Fruit fly (Drosophila melanogaster) whole organism, embryonic: ENCODE measurements around the gene SmydA-2.

Source experiments
- Atf3 ChIP-seq: fragments of 200-800 bp; sonication (Bioruptor generic); optimal IDR thresholded peaks from 3 replicates; lab custom pipeline; 2016; ENCODE audit warnings: missing biosample characterization, missing genetic modification characterization
- Bdp1 ChIP-seq: fragments of 200-800 bp; sonication (Bioruptor generic); optimal IDR thresholded peaks from 3 replicates; lab custom pipeline; 2016; ENCODE audit warnings: missing biosample characterization, missing genetic modification characterization
- Bgb ChIP-seq: fragments of 200-800 bp; sonication (Bioruptor generic); IDR thresholded peaks from 2 replicates; pipeline ENCODE4 v1.3.6; 2022; ENCODE audit warnings: missing biosample characterization, missing genetic modification characterization; ENCODE audit not compliant: partially characterized antibody
- C15 ChIP-seq: fragments of 200-800 bp; sonication (Bioruptor generic); IDR thresholded peaks from 3 replicates; pipeline ENCODE4 v1.3.6; 2022; ENCODE audit warnings: missing biosample characterization, missing genetic modification characterization
- CG10209 ChIP-seq: fragments of 200-800 bp; sonication (Bioruptor generic); optimal IDR thresholded peaks from 3 replicates; lab custom pipeline; 2017; ENCODE audit warnings: missing biosample characterization, mild to moderate bottlenecking, missing genetic modification characterization, missing genetic modification reagents
- CG10565 ChIP-seq: fragments of 200-800 bp; sonication (Bioruptor generic); optimal IDR thresholded peaks from 3 replicates; lab custom pipeline; 2016; ENCODE audit warnings: missing biosample characterization, mild to moderate bottlenecking, missing genetic modification characterization
- CG11456 ChIP-seq: fragments of 200-800 bp; sonication (Bioruptor generic); IDR thresholded peaks from 3 replicates; pipeline ENCODE4 v1.3.6; 2022; ENCODE audit warnings: missing biosample characterization, missing genetic modification characterization
- CG12104 ChIP-seq: fragments of 200-800 bp; sonication (Bioruptor generic); optimal IDR thresholded peaks from 3 replicates; lab custom pipeline; 2016; ENCODE audit warnings: missing biosample characterization, missing genetic modification characterization
- CG12659 ChIP-seq: fragments of 200-800 bp; sonication (Bioruptor generic); optimal IDR thresholded peaks from 3 replicates; lab custom pipeline; 2017; ENCODE audit warnings: mild to moderate bottlenecking, missing biosample characterization, missing genetic modification reagents, missing genetic modification characterization
- CG12942 ChIP-seq: fragments of 200-800 bp; sonication (Bioruptor generic); optimal IDR thresholded peaks from 3 replicates; lab custom pipeline; 2016; ENCODE audit warnings: missing biosample characterization, missing genetic modification characterization
- CG13296 ChIP-seq: fragments of 200-800 bp; sonication (Bioruptor generic); optimal IDR thresholded peaks from 3 replicates; lab custom pipeline; 2018; ENCODE audit warnings: missing biosample characterization, mild to moderate bottlenecking, missing genetic modification characterization
- CG13424 ChIP-seq: fragments of 200-800 bp; sonication (Bioruptor generic); optimal IDR thresholded peaks from 2 replicates; lab custom pipeline; 2019; ENCODE audit warnings: missing biosample characterization, mild to moderate bottlenecking, missing genetic modification characterization, moderate library complexity
- CG1602 ChIP-seq: fragments of 200-800 bp; sonication (Bioruptor generic); optimal IDR thresholded peaks from 3 replicates; lab custom pipeline; 2016; ENCODE audit warnings: missing biosample characterization, missing genetic modification characterization
- CG16779 ChIP-seq: fragments of 200-800 bp; sonication (Bioruptor generic); IDR thresholded peaks from 2 replicates; pipeline ENCODE4 v1.3.6; 2022; ENCODE audit warnings: missing biosample characterization, missing genetic modification characterization
- CG16863 ChIP-seq: fragments of 200-800 bp; sonication (Bioruptor generic); optimal IDR thresholded peaks from 3 replicates; lab custom pipeline; 2016; ENCODE audit warnings: missing biosample characterization, missing genetic modification characterization
- CG17829 ChIP-seq: fragments of 200-800 bp; optimal IDR thresholded peaks from 2 replicates; lab custom pipeline; 2019; ENCODE audit warnings: missing biosample characterization, mild to moderate bottlenecking, missing genetic modification characterization, moderate library complexity
- CG1792 ChIP-seq: fragments of 200-800 bp; sonication (Bioruptor generic); optimal IDR thresholded peaks from 2 replicates; lab custom pipeline; 2016; ENCODE audit warnings: missing biosample characterization, missing genetic modification characterization
- CG18599 ChIP-seq: fragments of 200-800 bp; sonication (Bioruptor generic); optimal IDR thresholded peaks from 3 replicates; lab custom pipeline; 2017; ENCODE audit warnings: missing biosample characterization, missing genetic modification characterization, mild to moderate bottlenecking, moderate library complexity, missing genetic modification reagents
- CG30431 ChIP-seq: fragments of 200-800 bp; sonication (Bioruptor generic); optimal IDR thresholded peaks from 2 replicates; lab custom pipeline; 2017; ENCODE audit warnings: missing biosample characterization, missing genetic modification characterization
- CG34224 ChIP-seq: fragments of 200-800 bp; sonication (Bioruptor generic); IDR thresholded peaks from 3 replicates; pipeline ENCODE4 v1.3.6; 2022; ENCODE audit warnings: missing biosample characterization, missing genetic modification characterization; ENCODE audit not compliant: partially characterized antibody
- CG34422 ChIP-seq: fragments of 200-800 bp; sonication (Bioruptor generic); IDR thresholded peaks from 3 replicates; pipeline ENCODE4 v1.3.6; 2022; ENCODE audit warnings: missing biosample characterization, missing genetic modification characterization
- CG3726 ChIP-seq: fragments of 200-800 bp; sonication (Bioruptor generic); IDR thresholded peaks from 3 replicates; pipeline ENCODE4, ENCODE4 v1.3.6; 2022; ENCODE audit warnings: missing biosample characterization, missing genetic modification characterization
- CG42726 ChIP-seq: fragments of 200-800 bp; sonication (Bioruptor generic); IDR thresholded peaks from 2 replicates; pipeline ENCODE4 v1.3.6; 2022; ENCODE audit warnings: missing biosample characterization, missing genetic modification characterization; ENCODE audit not compliant: partially characterized antibody
- CG4282 ChIP-seq: fragments of 200-800 bp; sonication (Bioruptor generic); optimal IDR thresholded peaks from 2 replicates; lab custom pipeline; 2016; ENCODE audit warnings: missing biosample characterization, missing genetic modification characterization
- CG4360 ChIP-seq: fragments of 200-800 bp; sonication (Bioruptor generic); IDR thresholded peaks from 2 replicates; pipeline ENCODE4 v1.3.6; 2022; ENCODE audit warnings: missing biosample characterization, missing genetic modification characterization
- CG5953 ChIP-seq: fragments of 200-800 bp; sonication (Bioruptor generic); IDR thresholded peaks from 2 replicates; pipeline ENCODE4 v1.3.6; 2022; ENCODE audit warnings: missing biosample characterization, missing genetic modification characterization
- CG7745 ChIP-seq: fragments of 200-800 bp; sonication (Bioruptor generic); optimal IDR thresholded peaks from 2 replicates; lab custom pipeline; 2018; ENCODE audit warnings: missing biosample characterization, mild to moderate bottlenecking, missing genetic modification characterization, moderate library complexity
- Ets97D ChIP-seq: fragments of 200-800 bp; sonication (Bioruptor generic); optimal IDR thresholded peaks from 3 replicates; lab custom pipeline; 2016; ENCODE audit warnings: missing biosample characterization, missing genetic modification characterization
- Hsf ChIP-seq: fragments of 200-800 bp; sonication (Bioruptor generic); optimal IDR thresholded peaks from 3 replicates; lab custom pipeline; 2016; ENCODE audit warnings: missing biosample characterization, missing genetic modification characterization
- PHDP ChIP-seq: fragments of 200-800 bp; sonication (Bioruptor generic); optimal IDR thresholded peaks from 3 replicates; lab custom pipeline; 2018; ENCODE audit warnings: missing biosample characterization, mild to moderate bottlenecking, missing genetic modification characterization, moderate library complexity
- Rx ChIP-seq: fragments of 200-800 bp; sonication (Bioruptor generic); IDR thresholded peaks from 2 replicates; pipeline ENCODE4 v1.3.6; 2022; ENCODE audit warnings: missing biosample characterization, missing genetic modification characterization
- Spps ChIP-seq: fragments of 200-800 bp; sonication (Bioruptor generic); optimal IDR thresholded peaks from 2 replicates; lab custom pipeline; 2018; ENCODE audit warnings: missing biosample characterization, mild to moderate bottlenecking, missing genetic modification characterization
- ase ChIP-seq: fragments of 200-800 bp; sonication (Bioruptor generic); IDR thresholded peaks from 3 replicates; pipeline ENCODE4 v1.3.6; 2022; ENCODE audit warnings: missing biosample characterization, missing genetic modification characterization
- bowl ChIP-seq: fragments of 200-800 bp; sonication (Bioruptor generic); IDR thresholded peaks from 2 replicates; pipeline ENCODE4 v1.3.6; 2022; ENCODE audit warnings: missing biosample characterization, missing genetic modification characterization
- cas ChIP-seq: fragments of 200-800 bp; sonication (Bioruptor generic); IDR thresholded peaks from 2 replicates; pipeline ENCODE4 v1.3.6; 2022; ENCODE audit warnings: missing biosample characterization, missing genetic modification characterization
- chinmo ChIP-seq: fragments of 200-800 bp; sonication (Bioruptor generic); IDR thresholded peaks from 4 replicates; pipeline ENCODE4 v1.3.6; 2022; ENCODE audit warnings: missing biosample characterization, missing genetic modification characterization; ENCODE audit not compliant: partially characterized antibody
- chm ChIP-seq: fragments of 200-800 bp; sonication (Bioruptor generic); IDR thresholded peaks from 2 replicates; pipeline ENCODE4 v1.3.6; 2022; ENCODE audit warnings: missing biosample characterization, missing genetic modification characterization
- da ChIP-seq: fragments of 200-800 bp; sonication (Bioruptor generic); optimal IDR thresholded peaks from 2 replicates; lab custom pipeline; 2016; ENCODE audit warnings: missing biosample characterization, missing genetic modification characterization
- disco-r ChIP-seq: fragments of 200-800 bp; sonication (Bioruptor generic); optimal IDR thresholded peaks from 2 replicates; lab custom pipeline; 2016; ENCODE audit warnings: missing biosample characterization, missing genetic modification characterization
- fd3F ChIP-seq: fragments of 200-800 bp; sonication (Bioruptor generic); optimal IDR thresholded peaks from 2 replicates; lab custom pipeline; 2018; ENCODE audit warnings: missing biosample characterization, mild to moderate bottlenecking, missing genetic modification characterization, moderate library complexity
- h ChIP-seq: fragments of >200 bp; optimal IDR thresholded peaks from 2 replicates; lab custom pipeline; 2017
- luna ChIP-seq: fragments of 200-800 bp; sonication (Bioruptor generic); optimal IDR thresholded peaks from 2 replicates; lab custom pipeline; 2016; ENCODE audit warnings: missing biosample characterization, missing genetic modification characterization
- pb ChIP-seq: fragments of 200-800 bp; sonication (Bioruptor generic); optimal IDR thresholded peaks from 3 replicates; lab custom pipeline; 2016; ENCODE audit warnings: missing biosample characterization, missing genetic modification characterization
- pita ChIP-seq: fragments of 200-800 bp; sonication (Bioruptor generic); optimal IDR thresholded peaks from 2 replicates; lab custom pipeline; 2017; ENCODE audit warnings: missing biosample characterization, mild to moderate bottlenecking, missing genetic modification characterization
- pros ChIP-seq: fragments of 200-800 bp; sonication (Bioruptor generic); optimal IDR thresholded peaks from 3 replicates; lab custom pipeline; 2019; ENCODE audit warnings: missing biosample characterization, mild to moderate bottlenecking, missing genetic modification characterization, moderate library complexity
- slbo ChIP-seq: fragments of 200-800 bp; sonication (Bioruptor generic); IDR thresholded peaks from 2 replicates; pipeline ENCODE4 v1.3.6; 2022; ENCODE audit warnings: missing biosample characterization, missing genetic modification characterization
- tio ChIP-seq: fragments of 200-800 bp; sonication (Bioruptor generic); optimal IDR thresholded peaks from 2 replicates; lab custom pipeline; 2017; ENCODE audit warnings: missing biosample characterization, missing genetic modification characterization, inconsistent platforms
- tna ChIP-seq: fragments of 200-800 bp; sonication (Bioruptor generic); IDR thresholded peaks from 2 replicates; pipeline ENCODE4 v1.3.6; 2022; ENCODE audit warnings: missing biosample characterization, missing genetic modification characterization; ENCODE audit not compliant: partially characterized antibody
- toy ChIP-seq: fragments of 200-800 bp; sonication (Bioruptor generic); IDR thresholded peaks from 2 replicates; pipeline ENCODE4 v1.3.6; 2022; ENCODE audit warnings: missing biosample characterization, missing genetic modification characterization
- yki ChIP-seq: fragments of >200 bp; optimal IDR thresholded peaks from 3 replicates; lab custom pipeline; 2018

Gene SmydA-2

DNA sequence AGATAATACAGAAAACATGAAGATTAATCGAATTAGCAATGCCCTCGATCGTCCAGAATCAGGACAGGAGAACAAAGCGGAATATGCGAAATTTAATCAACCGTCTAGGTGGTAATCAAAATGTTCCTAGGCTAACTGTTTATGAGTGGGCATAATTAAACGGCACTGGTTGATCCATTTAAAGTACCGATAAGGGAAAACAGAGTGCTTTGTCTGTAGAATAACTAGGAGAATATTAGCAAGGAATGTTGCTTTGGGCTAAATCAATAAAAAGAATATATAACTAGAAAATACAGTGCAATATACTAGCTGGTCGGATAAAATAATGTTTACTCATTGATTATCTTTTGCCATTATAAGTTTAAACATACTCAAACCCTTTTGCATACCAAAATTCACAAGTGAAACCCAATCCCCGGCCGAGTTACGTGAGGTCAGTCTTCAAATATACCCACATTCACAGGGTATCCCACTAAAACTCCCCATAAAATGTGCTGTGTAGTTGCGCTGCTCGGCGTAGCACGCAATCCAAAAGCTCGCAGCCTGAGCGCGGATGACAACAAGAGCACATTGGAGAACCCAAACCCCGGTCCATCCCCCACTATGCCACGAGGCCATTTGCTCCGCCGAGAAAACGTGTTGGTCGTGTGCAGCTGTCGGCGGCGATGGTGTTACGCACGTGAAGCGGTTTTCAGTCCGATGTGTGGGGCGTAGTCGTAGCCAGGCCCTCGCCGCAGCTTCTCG is 6.8 kb downstream of the SmydA-2 start (continued):
- no peak for TF ChIP-seq CG13296 (GFP tag; lab: Kevin White, UChicago)
- no peak; the same call in 1 of the 2 replicates for TF ChIP-seq chm (GFP tag; lab: Robert Waterston, UW)
- TF ChIP-seq CG30431 (GFP tag; lab: Kevin White, UChicago) = peak; percentile 30
- TF ChIP-seq bowl (GFP tag; lab: Robert Waterston, UW) = 0 out of 2 replicates have a peak, but pooled peaks have one; percentile 27
- no peak for TF ChIP-seq pita (GFP tag; lab: Kevin White, UChicago)
- TF ChIP-seq CG4282 (GFP tag; lab: Kevin White, UChicago) = peak; percentile 43
- peak; percentile 54; the same call in 1 of the 3 replicates for TF ChIP-seq CG3726 (GFP tag; lab: Robert Waterston, UW)
- TF ChIP-seq slbo (GFP tag; lab: Robert Waterston, UW) = peak; percentile 81
- TF ChIP-seq CG12104 (GFP tag; lab: Kevin White, UChicago) = peak; percentile 50
- peak; percentile 13 for TF ChIP-seq CG10565 (GFP tag; lab: Kevin White, UChicago)
- TF ChIP-seq CG34224 (GFP tag; lab: Robert Waterston, UW) = peak; percentile 57; the same call in 2 of the 3 replicates
- TF ChIP-seq Spps (tag; lab: Kevin White, UChicago) = no peak
- TF ChIP-seq PHDP = peak; percentile 30
- no peak for TF ChIP-seq C15 (GFP tag; lab: Robert Waterston, UW)
- no peak for TF ChIP-seq CG7745 (tag; lab: Kevin White, UChicago)
- TF ChIP-seq CG16779 = no peak
- peak; percentile 23 for TF ChIP-seq Atf3
- TF ChIP-seq Ets97D = peak; percentile 18
- 0 out of 3 replicates have a peak, but pooled peaks have one; percentile 27 for TF ChIP-seq CG34422 (GFP tag; lab: Robert Waterston, UW)
- peak; percentile 33 for TF ChIP-seq Bdp1
- peak; percentile 99 for TF ChIP-seq chinmo (GFP tag; lab: Robert Waterston, UW)
- TF ChIP-seq ase (GFP tag; lab: Robert Waterston, UW) = peak; percentile 67; the same call in 2 of the 3 replicates
- peak; percentile 83 for TF ChIP-seq CG18599 (GFP tag; lab: Kevin White, UChicago)
- TF ChIP-seq disco-r (GFP tag; lab: Kevin White, UChicago) = peak; percentile 44
- TF ChIP-seq Bgb (GFP tag; lab: Robert Waterston, UW) = peak; percentile 58; the same call in 1 of the 2 replicates
- peak; percentile 57 for TF ChIP-seq CG1602 (GFP tag; lab: Kevin White, UChicago)
- TF ChIP-seq fd3F (GFP tag; lab: Kevin White, UChicago) = peak; percentile 57
- no peak for TF ChIP-seq yki
- TF ChIP-seq CG4360 (GFP tag; lab: Robert Waterston, UW) = no peak
- peak; percentile 76 for TF ChIP-seq CG10209
- no peak for TF ChIP-seq pros
- no peak for TF ChIP-seq CG5953
- TF ChIP-seq toy (GFP tag; lab: Robert Waterston, UW) = no peak
- TF ChIP-seq CG11456 (GFP tag; lab: Robert Waterston, UW) = peak; percentile 79; the same call in 2 of the 3 replicates
- TF ChIP-seq CG13424 = peak; percentile 50
- TF ChIP-seq Hsf (GFP tag; lab: Kevin White, UChicago) = peak; percentile 69
- peak; percentile 86 for TF ChIP-seq tio (GFP tag; lab: Kevin White, UChicago)
- 0 out of 2 replicates have a peak, but pooled peaks have one; percentile 4 for TF ChIP-seq Rx (GFP tag; lab: Robert Waterston, UW)
- peak; percentile 47 for TF ChIP-seq CG1792 (GFP tag; lab: Kevin White, UChicago)
- TF ChIP-seq CG12942 (GFP tag; lab: Kevin White, UChicago) = peak; percentile 30
- no peak for TF ChIP-seq tna
- peak; percentile 81 for TF ChIP-seq CG12659 (GFP tag; lab: Kevin White, UChicago)
- TF ChIP-seq pb (GFP tag; lab: Kevin White, UChicago) = no peak
- no peak for TF ChIP-seq luna (GFP tag; lab: Kevin White, UChicago)
- TF ChIP-seq CG16863 (GFP tag; lab: Kevin White, UChicago) = peak; percentile 64
- no peak for TF ChIP-seq cas (GFP tag; lab: Robert Waterston, UW)
- peak; percentile 45 for TF ChIP-seq CG17829 (tag; lab: Kevin White, UChicago)
- TF ChIP-seq da (GFP tag; lab: Kevin White, UChicago) = no peak
- no peak for TF ChIP-seq h (lab: Kevin White, UChicago)
- TF ChIP-seq CG42726 = no peak
